Worm (Caenorhabditis elegans): Measurements from ENCODE around the gene F19G12.3.

F19G12.3 gene

ce11 chrX:1409224-1409623, 15.4 kb upstream of the F19G12.3 start (continued):
- TF ChIP-seq F55B11.4 (tag; optimal IDR thresholded peaks at IDR 0.05; ENCODE audit: borderline replicate concordance, insufficient read depth) (no peak), lin-54 (GFP tag; optimal IDR thresholded peaks at IDR 0.05) (no peak)

- TF ChIP-seq let-607 (tag; optimal IDR thresholded peaks at IDR 0.05) (no peak), lir-1 (GFP tag; conservative IDR thresholded peaks at IDR 0.05) (no peak), sdz-38 (tag; optimal IDR thresholded peaks at IDR 0.05) (no peak), nhr-80 (tag; optimal IDR thresholded peaks at IDR 0.05) (no peak), ceh-100 (GFP tag; IDR thresholded peaks at IDR 0.05) (no peak), K12H6.12 (tag; optimal IDR thresholded peaks at IDR 0.05) (no peak), sptf-2 (GFP tag; optimal IDR thresholded peaks at IDR 0.05) (no peak), Y79H2A.3 (GFP tag; conservative IDR thresholded peaks at IDR 0.05) (no peak), madf-10 (tag; optimal IDR thresholded peaks at IDR 0.05) (no peak), madf-8 (GFP tag; conservative IDR thresholded peaks at IDR 0.05) (no peak), ztf-3 (GFP tag; optimal IDR thresholded peaks at IDR 0.05) (no peak), ztf-26 (tag; optimal IDR thresholded peaks at IDR 0.05) (no peak), chd-7 (tag; optimal IDR thresholded peaks at IDR 0.05) (no peak), D2030.7 (GFP tag; IDR thresholded peaks at IDR 0.05) (no peak), gei-17 (GFP tag; optimal IDR thresholded peaks at IDR 0.05) (no peak)
Measured at ce11 chrX:1410552-1410951, 14.1 kb upstream of the F19G12.3 start, which contains the start of gene abu-2. Gene abu-2 (minus strand): TSS chrX:1410652.

ce11 chrX:1412844-1413243, 11.8 kb upstream of the F19G12.3 start, which contains the start of gene srh-19:
Gene srh-19 (plus strand): TSS chrX:1413144.
- no peak for TF ChIP-seq efl-1 (GFP tag; optimal IDR thresholded peaks at IDR 0.05)

- TF ChIP-seq ama-1 (optimal IDR thresholded peaks at IDR 0.05) (no peak), ama-1 (GFP tag; optimal IDR thresholded peaks at IDR 0.05) (no peak), akir-1 (GFP tag; optimal IDR thresholded peaks at IDR 0.05) (no peak), dox-1 (GFP tag; IDR thresholded peaks at IDR 0.05) (0 out of 2 replicates have a peak, but pooled peaks have one; percentile 28), ceh-58 (GFP tag; IDR thresholded peaks at IDR 0.05) (no peak), T26A5.8 (tag; optimal IDR thresholded peaks at IDR 0.05) (no peak), snpc-3.4 (tag; optimal IDR thresholded peaks at IDR 0.05) (no peak), nhr-80 (tag; optimal IDR thresholded peaks at IDR 0.05) (peak; percentile 37), mcd-1 (GFP tag; IDR thresholded peaks at IDR 0.05) (0 out of 2 replicates have a peak, but pooled peaks have one; percentile 29), ztf-26 (tag; optimal IDR thresholded peaks at IDR 0.05) (no peak)
Measured at ce11 chrX:1416776-1417354, 7.7 kb upstream of the F19G12.3 start, which contains the start of the genes F19G12.4 and F19G12.8. Gene F19G12.4 (plus strand): TSS chrX:1417304. Gene F19G12.8 (plus strand): TSS chrX:1417320.

ce11 chrX:1419163-1419696, 5.4 kb upstream of the F19G12.3 start, which contains the start of gene F19G12.9:
Gene F19G12.9 (plus strand): TSS chrX:1419213.
- TF ChIP-seq nhr-80 (tag; optimal IDR thresholded peaks at IDR 0.05), result peak; percentile 9
- TF ChIP-seq mcd-1 (GFP tag; IDR thresholded peaks at IDR 0.05), result peak; percentile 84
- peak; percentile 58 for TF ChIP-seq hmg-1.2 (GFP tag; IDR thresholded peaks at IDR 0.05)
- TF ChIP-seq zfh-2 (GFP tag; conservative IDR thresholded peaks at IDR 0.05), result no peak

ce11 chrX:1420524-1420923, 4.1 kb upstream of the F19G12.3 start:
- TF ChIP-seq mcd-1 (GFP tag; IDR thresholded peaks at IDR 0.05), result peak; percentile 46
- no peak for TF ChIP-seq madf-8 (GFP tag; conservative IDR thresholded peaks at IDR 0.05)
- no peak for TF ChIP-seq ceh-100 (GFP tag; IDR thresholded peaks at IDR 0.05)
- no peak for TF ChIP-seq pha-4 (tag; optimal IDR thresholded peaks at IDR 0.05)
- peak; percentile 9 for TF ChIP-seq nhr-80 (tag; optimal IDR thresholded peaks at IDR 0.05)
- no peak for TF ChIP-seq aptf-2 (GFP tag; conservative IDR thresholded peaks at IDR 0.05)

Measured in whole organism, young adult.